Fruit fly (Drosophila melanogaster) whole organism, larva: Measurements from ENCODE around the gene Mpi.

Experiments
- noc ChIP-seq: fragments of 200-800 bp; sonication (Bioruptor generic); optimal IDR thresholded peaks from 3 replicates; lab custom pipeline; 2019; ENCODE audit warnings: missing biosample characterization, mild to moderate bottlenecking, missing genetic modification characterization, moderate library complexity

Mpi gene

dm6 chr3R:9747900-9748663, 11.3 kb upstream of the Mpi start:
- TF ChIP-seq noc (tag; lab: Kevin White, UChicago): no peak

- TF ChIP-seq noc (tag; lab: Kevin White, UChicago): no peak
Measured at dm6 chr3R:9754487-9754886, 4.9 kb upstream of the Mpi start, which contains the start of gene Tti1. Gene Tti1 (minus strand): TSS chr3R:9754686.

DNA sequence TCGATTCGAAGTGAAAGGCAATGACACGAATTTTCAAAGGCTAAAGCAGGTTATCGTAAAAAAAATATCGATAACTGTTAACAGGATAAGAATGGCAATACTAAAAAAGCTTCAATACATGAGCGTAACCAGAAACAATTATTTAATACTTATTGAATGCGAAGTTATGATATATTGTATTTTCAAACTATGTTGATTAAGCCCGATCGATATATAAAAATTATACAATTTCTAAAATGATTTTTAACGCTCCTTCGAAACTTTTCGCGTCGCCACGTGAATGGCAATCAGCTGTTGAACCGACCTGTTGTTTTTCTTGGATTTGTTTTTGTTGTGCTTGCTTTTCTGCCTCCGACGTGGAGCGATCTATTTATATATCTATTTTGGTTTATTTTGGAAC, 3.2 kb upstream of the Mpi start, which contains the start of the genes Alg12 and Rpt3R:
Gene Alg12, plus strand, starts transcription at position 305 of the 400 bp plus-strand sequence.
Gene Rpt3R, minus strand, starts transcription at position 324 of the 400 bp plus-strand sequence.
- TF ChIP-seq noc (tag; lab: Kevin White, UChicago): no peak

dm6 chr3R:9762955-9763931, 3.8 kb downstream of the Mpi start, which contains the start of the genes Snap24 and CG8478:
Gene Snap24 (minus strand): TSS chr3R:9763150.
Gene CG8478 (plus strand): TSS chr3R:9763650.
- no peak for TF ChIP-seq noc (tag; lab: Kevin White, UChicago)

dm6 chr3R:9767620-9768592, 8.5 kb downstream of the Mpi start, which contains the start of gene Naa80:
Gene Naa80 (plus strand): TSS chr3R:9767834.
- peak; percentile 49 for TF ChIP-seq noc (tag; lab: Kevin White, UChicago)

DNA sequence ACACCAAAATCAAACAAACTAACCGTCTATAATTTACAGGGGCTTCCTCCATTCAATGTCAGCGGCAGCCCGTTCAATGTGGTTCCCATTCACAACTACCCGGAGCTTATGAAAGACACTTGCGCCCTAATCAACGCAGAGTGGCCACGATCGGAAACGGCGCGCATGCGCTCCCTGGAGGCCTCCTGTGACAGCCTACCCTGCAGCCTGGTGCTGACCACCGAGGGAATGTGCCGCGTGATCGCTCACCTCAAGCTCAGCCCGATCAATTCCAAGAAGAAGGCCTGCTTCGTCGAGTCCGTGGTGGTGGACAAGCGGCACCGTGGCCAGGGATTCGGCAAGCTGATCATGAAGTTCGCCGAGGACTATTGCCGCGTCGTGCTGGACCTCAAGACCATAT, 9.5 kb downstream of the Mpi start, which contains the start of gene MED6:
Gene MED6, minus strand, starts transcription at position 101 of the 400 bp plus-strand sequence.
- no peak for TF ChIP-seq noc (tag; lab: Kevin White, UChicago)

DNA sequence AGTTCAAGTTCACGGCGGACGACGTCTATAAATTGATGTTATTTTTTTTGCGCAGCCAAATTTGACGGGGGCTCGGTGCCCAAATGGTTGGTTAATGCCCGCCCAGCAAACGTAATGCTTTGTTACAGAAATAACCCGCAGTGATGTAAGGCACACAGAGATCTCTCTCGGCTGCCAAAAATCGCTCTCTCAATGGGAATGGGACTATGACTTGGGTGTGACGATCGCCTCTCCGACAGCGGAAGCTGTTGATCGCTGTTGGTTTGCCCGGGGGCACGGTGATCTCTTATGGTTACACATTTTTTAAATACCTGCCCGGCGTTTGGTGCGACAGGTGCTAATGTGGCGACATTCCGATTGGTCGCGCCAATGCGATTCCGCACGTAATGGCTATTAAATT, 10.7 kb downstream of the Mpi start:
- no peak for TF ChIP-seq noc (tag; lab: Kevin White, UChicago)

dm6 chr3R:9771519-9771972, 12.1 kb downstream of the Mpi start, which contains the start of gene CG9471:
Gene CG9471 (minus strand): TSS chr3R:9771542.
- TF ChIP-seq noc (tag; lab: Kevin White, UChicago): peak; percentile 97

DNA sequence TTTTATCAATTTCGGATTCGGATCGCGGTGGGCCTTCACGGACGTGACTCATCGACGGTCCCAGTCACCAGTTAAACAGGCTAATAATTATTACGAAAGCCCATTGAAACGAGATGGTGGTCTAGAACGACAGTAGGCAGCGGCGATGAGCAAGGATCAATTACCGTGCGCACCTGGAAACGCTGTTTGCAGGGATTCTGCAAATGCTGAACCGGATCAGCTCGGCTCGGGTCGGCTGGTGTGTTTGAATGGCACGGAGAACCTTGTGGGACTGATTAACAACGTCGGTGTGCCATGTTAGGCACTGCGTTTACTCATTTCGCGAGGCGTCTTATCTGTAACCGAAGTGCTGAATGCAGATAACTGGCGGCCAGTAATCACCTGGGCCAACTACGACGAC, 14.7 kb downstream of the Mpi start, which contains the start of gene Whamy:
Gene Whamy, minus strand, starts transcription at position 273 of the 400 bp plus-strand sequence.
- peak; percentile 73 for TF ChIP-seq noc (tag; lab: Kevin White, UChicago)

- no peak for TF ChIP-seq noc (tag; lab: Kevin White, UChicago)
Measured at dm6 chr3R:9774821-9775220, 15.4 kb downstream of the Mpi start, which contains the start of gene topi. Gene topi (plus strand): TSS chr3R:9775121.

DNA sequence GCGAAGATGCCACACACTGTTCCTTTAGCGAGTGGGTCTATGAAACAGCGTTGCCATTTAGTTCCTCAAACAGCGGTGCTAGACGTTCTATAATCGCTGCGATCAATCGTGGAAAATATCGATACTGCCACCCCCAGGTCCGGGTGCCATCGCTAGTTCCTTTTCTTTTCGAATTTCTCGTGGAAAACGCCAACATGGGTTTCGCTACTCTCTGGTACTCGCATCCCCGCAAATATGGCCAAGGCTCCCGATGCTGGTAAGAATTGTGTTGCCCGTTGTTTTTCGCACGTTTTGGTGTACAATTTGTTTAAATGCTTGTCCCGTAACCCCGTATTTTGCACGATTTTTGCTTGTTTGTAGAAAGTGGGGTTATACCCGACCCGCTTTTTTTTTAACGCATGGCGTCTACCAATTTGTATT, 18.5 kb downstream of the Mpi start, which contains the start of gene RpS29:
Gene RpS29, plus strand, starts transcription at position 102 of the 420 bp plus-strand sequence.
- peak; percentile 73 for TF ChIP-seq noc (tag; lab: Kevin White, UChicago)

DNA sequence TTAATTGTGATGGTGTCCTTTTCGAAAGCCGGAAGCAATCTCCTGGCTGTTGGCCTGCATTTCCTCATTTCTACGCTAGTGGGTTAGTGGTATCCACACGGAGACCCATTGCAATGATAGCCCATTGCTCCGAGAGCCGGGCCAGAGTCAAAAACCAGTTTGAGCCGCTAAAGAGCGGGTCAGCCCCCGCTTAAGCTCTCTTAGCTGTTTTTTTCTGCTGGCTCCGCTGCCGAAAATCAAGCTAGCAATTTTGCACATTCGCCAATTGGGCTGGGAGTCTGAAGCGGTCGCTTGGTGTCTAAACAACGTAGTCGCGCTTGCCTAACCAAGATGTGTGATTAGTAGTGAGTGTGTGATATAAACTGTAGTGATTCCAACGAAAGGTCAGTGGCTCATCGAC, 20.3 kb downstream of the Mpi start, which contains the start of gene CG12947:
Gene CG12947, plus strand, starts transcription at position 301 of the 400 bp plus-strand sequence.
- TF ChIP-seq noc (tag; lab: Kevin White, UChicago): no peak

dm6 chr3R:9783240-9783917, 24.0 kb downstream of the Mpi start:
- no peak for TF ChIP-seq noc (tag; lab: Kevin White, UChicago)
